Fruit fly (Drosophila melanogaster) whole organism, embryonic: ENCODE results near the gene Osi10a.

Source experiments
- Atf-2 ChIP-seq: fragments of 200-800 bp; sonication (Bioruptor generic); optimal IDR thresholded peaks from 2 replicates; lab custom pipeline; 2016; ENCODE audit warnings: missing biosample characterization, missing genetic modification characterization
- CG10274 ChIP-seq: fragments of 200-800 bp; sonication (Bioruptor generic); optimal IDR thresholded peaks from 3 replicates; lab custom pipeline; 2017; ENCODE audit warnings: missing biosample characterization, mild to moderate bottlenecking, missing genetic modification characterization
- CG10565 ChIP-seq: fragments of 200-800 bp; sonication (Bioruptor generic); optimal IDR thresholded peaks from 3 replicates; lab custom pipeline; 2016; ENCODE audit warnings: missing biosample characterization, mild to moderate bottlenecking, missing genetic modification characterization
- CG11085 ChIP-seq: fragments of 200-800 bp; sonication (Bioruptor generic); IDR thresholded peaks from 2 replicates; pipeline ENCODE4 v1.3.6; 2022; ENCODE audit warnings: missing biosample characterization, missing genetic modification characterization
- CG11696 ChIP-seq: fragments of 200-800 bp; sonication (Bioruptor generic); IDR thresholded peaks from 2 replicates; pipeline ENCODE4 v1.3.6; 2022; ENCODE audit warnings: missing biosample characterization, missing genetic modification characterization
- CG12299 ChIP-seq: fragments of 200-800 bp; sonication (Bioruptor generic); optimal IDR thresholded peaks from 2 replicates; lab custom pipeline; 2018; ENCODE audit warnings: missing biosample characterization, mild to moderate bottlenecking, missing genetic modification characterization
- CG13287 ChIP-seq: fragments of 200-800 bp; sonication (Bioruptor generic); IDR thresholded peaks from 2 replicates; pipeline ENCODE4 v1.3.6; 2022; ENCODE audit warnings: missing biosample characterization, missing genetic modification characterization; ENCODE audit not compliant: partially characterized antibody
- CG13424 ChIP-seq: fragments of 200-800 bp; sonication (Bioruptor generic); optimal IDR thresholded peaks from 2 replicates; lab custom pipeline; 2019; ENCODE audit warnings: missing biosample characterization, mild to moderate bottlenecking, missing genetic modification characterization, moderate library complexity
- CG13624 ChIP-seq: fragments of 200-800 bp; sonication (Bioruptor generic); optimal IDR thresholded peaks from 2 replicates; lab custom pipeline; 2016; ENCODE audit warnings: missing biosample characterization, missing genetic modification characterization
- CG13775 ChIP-seq: fragments of 200-800 bp; sonication (Bioruptor generic); optimal IDR thresholded peaks from 3 replicates; lab custom pipeline; 2017; ENCODE audit warnings: missing biosample characterization, mild to moderate bottlenecking, missing genetic modification characterization
- CG14014 ChIP-seq: fragments of 200-800 bp; sonication (Bioruptor generic); IDR thresholded peaks from 2 replicates; pipeline ENCODE4 v1.3.6; 2022; ENCODE audit warnings: missing biosample characterization, missing genetic modification characterization
- CG16815 ChIP-seq: fragments of 200-800 bp; sonication (Bioruptor generic); optimal IDR thresholded peaks from 3 replicates; lab custom pipeline; 2017; ENCODE audit warnings: missing biosample characterization, mild to moderate bottlenecking, missing genetic modification characterization
- CG17186 ChIP-seq: fragments of 200-800 bp; sonication (Bioruptor generic); optimal IDR thresholded peaks from 3 replicates; lab custom pipeline; 2017; ENCODE audit warnings: missing biosample characterization, missing genetic modification reagents, missing genetic modification characterization
- CG17802 ChIP-seq: fragments of 200-800 bp; sonication (Bioruptor generic); optimal IDR thresholded peaks from 2 replicates; lab custom pipeline; 2018; ENCODE audit warnings: missing biosample characterization, mild to moderate bottlenecking, missing genetic modification characterization, moderate library complexity
- CG2889 ChIP-seq: fragments of 200-800 bp; sonication (Bioruptor generic); IDR thresholded peaks from 3 replicates; pipeline ENCODE4 v1.3.6; 2022; ENCODE audit warnings: missing biosample characterization, missing genetic modification characterization
- CG3726 ChIP-seq: fragments of 200-800 bp; sonication (Bioruptor generic); IDR thresholded peaks from 3 replicates; pipeline ENCODE4, ENCODE4 v1.3.6; 2022; ENCODE audit warnings: missing biosample characterization, missing genetic modification characterization
- CG4328 ChIP-seq: fragments of 200-800 bp; sonication (Bioruptor generic); optimal IDR thresholded peaks from 3 replicates; lab custom pipeline; 2017; ENCODE audit warnings: missing biosample characterization, missing genetic modification reagents, missing genetic modification characterization
- CG4854 ChIP-seq: fragments of 200-800 bp; sonication (Bioruptor generic); optimal IDR thresholded peaks from 2 replicates; lab custom pipeline; 2016; ENCODE audit warnings: missing biosample characterization, missing genetic modification characterization, inconsistent platforms
- CG6683 ChIP-seq: fragments of 200-800 bp; sonication (Bioruptor generic); optimal IDR thresholded peaks from 2 replicates; lab custom pipeline; 2017; ENCODE audit warnings: missing biosample characterization, mild to moderate bottlenecking, missing genetic modification characterization, missing genetic modification reagents
- CG6854 ChIP-seq: fragments of 200-800 bp; sonication (Bioruptor generic); optimal IDR thresholded peaks from 3 replicates; lab custom pipeline; 2017; ENCODE audit warnings: missing biosample characterization, mild to moderate bottlenecking, missing genetic modification characterization
- CG8281 ChIP-seq: fragments of 200-800 bp; sonication (Bioruptor generic); optimal IDR thresholded peaks from 2 replicates; lab custom pipeline; 2018; ENCODE audit warnings: missing biosample characterization, mild to moderate bottlenecking, missing genetic modification characterization, moderate library complexity
- Deaf1 ChIP-seq: fragments of 200-800 bp; optimal IDR thresholded peaks from 3 replicates; lab custom pipeline; 2019; ENCODE audit warnings: missing biosample characterization, mild to moderate bottlenecking, missing genetic modification characterization, moderate library complexity
- Dek ChIP-seq: fragments of 200-800 bp; sonication (Bioruptor generic); optimal IDR thresholded peaks from 3 replicates; lab custom pipeline; 2019; ENCODE audit warnings: missing biosample characterization, mild to moderate bottlenecking, missing genetic modification characterization, moderate library complexity
- E2f2 ChIP-seq: fragments of 200-800 bp; sonication (Bioruptor generic); IDR thresholded peaks from 2 replicates; pipeline ENCODE4 v1.3.6; 2022; ENCODE audit warnings: missing biosample characterization, missing genetic modification characterization
- Ets97D ChIP-seq: fragments of 200-800 bp; sonication (Bioruptor generic); optimal IDR thresholded peaks from 3 replicates; lab custom pipeline; 2016; ENCODE audit warnings: missing biosample characterization, missing genetic modification characterization
- H2.0 ChIP-seq: fragments of 200-800 bp; sonication (Bioruptor generic); IDR thresholded peaks from 2 replicates; pipeline ENCODE4 v1.3.6; 2022; ENCODE audit warnings: missing biosample characterization, missing genetic modification characterization
- Jarid2 ChIP-seq: fragments of 200-800 bp; sonication (Bioruptor generic); optimal IDR thresholded peaks from 3 replicates; lab custom pipeline; 2017; ENCODE audit warnings: mild to moderate bottlenecking, missing biosample characterization, missing genetic modification reagents, missing genetic modification characterization
- Mes4 ChIP-seq: fragments of 200-800 bp; sonication (Bioruptor generic); optimal IDR thresholded peaks from 2 replicates; lab custom pipeline; 2016; ENCODE audit warnings: missing biosample characterization, missing genetic modification characterization
- NC2α ChIP-seq: fragments of 200-800 bp; sonication (Bioruptor generic); optimal IDR thresholded peaks from 2 replicates; lab custom pipeline; 2016; ENCODE audit warnings: missing biosample characterization, missing genetic modification characterization
- NFAT ChIP-seq: fragments of 200-800 bp; sonication (Bioruptor generic); IDR thresholded peaks from 2 replicates; pipeline ENCODE4 v1.3.6; 2022; ENCODE audit warnings: missing biosample characterization, missing genetic modification characterization
- Pdp1 ChIP-seq, 2 experiments: fragments of 200-800 bp; sonication (Bioruptor generic); optimal IDR thresholded peaks; 3 replicates each; lab custom pipeline; 2016; ENCODE audit warnings: missing biosample characterization in 2 of 2, missing genetic modification characterization in 2 of 2, mild to moderate bottlenecking in 1 of 2, moderate library complexity in 1 of 2
- Ssrp ChIP-seq: fragments of 200-800 bp; sonication (Bioruptor generic); optimal IDR thresholded peaks from 2 replicates; lab custom pipeline; 2018; ENCODE audit warnings: missing biosample characterization, mild to moderate bottlenecking, missing genetic modification characterization, moderate library complexity
- Usf ChIP-seq: fragments of 200-800 bp; sonication (Bioruptor generic); optimal IDR thresholded peaks from 2 replicates; lab custom pipeline; 2017; ENCODE audit warnings: missing genotype, missing biosample characterization, missing genetic modification characterization
- amos ChIP-seq: fragments of 200-800 bp; sonication (Bioruptor generic); IDR thresholded peaks from 2 replicates; pipeline ENCODE4 v1.3.6; 2022; ENCODE audit warnings: missing biosample characterization, missing genetic modification characterization; ENCODE audit not compliant: partially characterized antibody
- bowl ChIP-seq: fragments of 200-800 bp; sonication (Bioruptor generic); IDR thresholded peaks from 2 replicates; pipeline ENCODE4 v1.3.6; 2022; ENCODE audit warnings: missing biosample characterization, missing genetic modification characterization
- cato ChIP-seq: fragments of 200-800 bp; sonication (Bioruptor generic); optimal IDR thresholded peaks from 2 replicates; lab custom pipeline; 2016; ENCODE audit warnings: missing biosample characterization, missing genetic modification characterization, borderline replicate concordance
- dmrt11E ChIP-seq: fragments of 200-800 bp; sonication (Bioruptor generic); optimal IDR thresholded peaks from 3 replicates; lab custom pipeline; 2018; ENCODE audit warnings: missing biosample characterization, mild to moderate bottlenecking, missing genetic modification characterization, moderate library complexity
- dpn ChIP-seq, 2 experiments: fragments of 200-800 bp; sonication (Bioruptor generic); optimal IDR thresholded peaks; 3 replicates each; lab custom pipeline; 2016; ENCODE audit warnings: missing biosample characterization in 2 of 2, missing genetic modification characterization in 2 of 2
- gcm2 ChIP-seq: fragments of 200-800 bp; sonication (Bioruptor generic); optimal IDR thresholded peaks from 2 replicates; lab custom pipeline; 2016; ENCODE audit warnings: missing biosample characterization, missing genetic modification characterization
- gro ChIP-seq: fragments of 200-800 bp; sonication (Bioruptor generic); optimal IDR thresholded peaks from 2 replicates; lab custom pipeline; 2016; ENCODE audit warnings: missing biosample characterization, missing genetic modification characterization
- gsb ChIP-seq: fragments of 200-800 bp; sonication (Bioruptor generic); IDR thresholded peaks from 2 replicates; pipeline ENCODE4 v1.3.6; 2022; ENCODE audit warnings: missing biosample characterization, missing genetic modification characterization
- hbn ChIP-seq: fragments of 200-800 bp; sonication (Bioruptor generic); IDR thresholded peaks from 2 replicates; pipeline ENCODE4 v1.3.6; 2022; ENCODE audit warnings: missing biosample characterization, missing genetic modification characterization; ENCODE audit not compliant: partially characterized antibody
- insv ChIP-seq, 2 experiments: fragments of 200-800 bp; sonication (Bioruptor generic); optimal IDR thresholded peaks; 3 replicates each; lab custom pipeline; 2016 to 2018; ENCODE audit warnings: missing biosample characterization in 2 of 2, missing genetic modification characterization in 2 of 2
- lbe ChIP-seq: fragments of 200-800 bp; sonication (Bioruptor generic); optimal IDR thresholded peaks from 2 replicates; lab custom pipeline; 2016; ENCODE audit warnings: missing biosample characterization, mild to moderate bottlenecking, missing genetic modification characterization
- lmd ChIP-seq: fragments of 200-800 bp; sonication (Bioruptor generic); IDR thresholded peaks from 2 replicates; pipeline ENCODE4 v1.3.6; 2022; ENCODE audit warnings: missing biosample characterization, missing genetic modification characterization
- nerfin-1 ChIP-seq: fragments of 200-800 bp; sonication (Bioruptor generic); optimal IDR thresholded peaks from 3 replicates; lab custom pipeline; 2019; ENCODE audit warnings: missing biosample characterization, mild to moderate bottlenecking, missing genetic modification characterization, moderate library complexity
- peb ChIP-seq: fragments of 200-800 bp; sonication (Bioruptor generic); IDR thresholded peaks from 2 replicates; pipeline ENCODE4 v1.3.6; 2022; ENCODE audit warnings: missing biosample characterization, missing genetic modification characterization
- pnt ChIP-seq: fragments of 200-800 bp; sonication (Bioruptor generic); optimal IDR thresholded peaks from 3 replicates; lab custom pipeline; 2016; ENCODE audit warnings: missing biosample characterization, missing genetic modification characterization
- psq ChIP-seq: fragments of 200-800 bp; sonication (Bioruptor generic); optimal IDR thresholded peaks from 2 replicates; lab custom pipeline; 2017; ENCODE audit warnings: missing biosample characterization, missing genetic modification characterization
- rib ChIP-seq: fragments of 200-800 bp; sonication (Bioruptor generic); IDR thresholded peaks from 2 replicates; pipeline ENCODE4 v1.3.6; 2022; ENCODE audit warnings: missing biosample characterization, missing genetic modification characterization
- shn ChIP-seq: fragments of 200-800 bp; sonication (Bioruptor generic); optimal IDR thresholded peaks from 3 replicates; lab custom pipeline; 2016; ENCODE audit warnings: missing biosample characterization, missing genetic modification characterization
- yki ChIP-seq: fragments of >200 bp; optimal IDR thresholded peaks from 3 replicates; lab custom pipeline; 2018

Osi10a gene

DNA sequence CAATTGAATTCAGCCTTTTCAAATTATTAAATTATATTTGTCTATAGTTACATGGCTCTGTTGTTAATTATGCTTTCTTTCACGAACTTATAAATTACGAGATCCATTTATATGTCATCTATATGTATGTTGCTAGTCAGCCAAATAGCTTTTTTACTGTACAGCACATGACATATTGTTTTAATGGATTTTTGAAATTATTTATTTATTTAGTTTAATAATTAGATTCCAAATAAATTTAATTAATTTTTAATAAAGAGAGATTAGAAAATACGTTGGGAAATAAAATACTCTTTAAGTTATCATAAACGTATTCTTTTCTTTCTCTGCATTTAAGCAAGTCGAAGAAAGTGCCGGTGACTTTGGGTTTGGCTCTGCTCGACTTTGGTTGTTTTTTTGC is 22.5 kb upstream of the Osi10a start (continued):
- TF ChIP-seq CG4854, result no peak
- no peak for TF ChIP-seq CG6854 (GFP tag; lab: Kevin White, UChicago)
- no peak for TF ChIP-seq gsb (GFP tag; lab: Robert Waterston, UW)
- TF ChIP-seq CG13775 (GFP tag; lab: Kevin White, UChicago), result no peak
- no peak for TF ChIP-seq lbe (GFP tag; lab: Kevin White, UChicago)
- no peak for TF ChIP-seq NC2α (GFP tag; lab: Kevin White, UChicago)
- no peak for TF ChIP-seq psq (GFP tag; lab: Kevin White, UChicago)
- no peak for TF ChIP-seq CG12299 (tag; lab: Kevin White, UChicago)
- TF ChIP-seq H2.0 (GFP tag; lab: Robert Waterston, UW), result no peak
- no peak for TF ChIP-seq CG13624 (GFP tag; lab: Kevin White, UChicago)
- no peak for TF ChIP-seq Usf (GFP tag; lab: Kevin White, UChicago)
- no peak for TF ChIP-seq pnt (GFP tag; lab: Kevin White, UChicago)
- no peak for TF ChIP-seq CG3726 (GFP tag; lab: Robert Waterston, UW)
- TF ChIP-seq hbn, result no peak
- peak; percentile 65 for TF ChIP-seq Ssrp (tag; lab: Kevin White, UChicago)
- TF ChIP-seq CG2889 (GFP tag; lab: Robert Waterston, UW), result no peak
- TF ChIP-seq insv (GFP tag; optimal IDR thresholded peaks at IDR 0.05; lab: Kevin White, UChicago), result no peak
- TF ChIP-seq CG4328, result no peak
- TF ChIP-seq rib, result no peak
- no peak for TF ChIP-seq yki
- no peak for TF ChIP-seq CG17186
- no peak for TF ChIP-seq dmrt11E
- no peak for TF ChIP-seq bowl
- no peak for TF ChIP-seq CG16815
- no peak for TF ChIP-seq amos
- no peak for TF ChIP-seq Dek (tag; lab: Kevin White, UChicago)
- TF ChIP-seq CG11696 (GFP tag; lab: Robert Waterston, UW), result no peak
- TF ChIP-seq Jarid2 (GFP tag; lab: Kevin White, UChicago), result no peak
- TF ChIP-seq dpn (GFP tag; optimal IDR thresholded peaks at IDR 0.05; lab: Kevin White, UChicago), result no peak
- TF ChIP-seq cato (GFP tag; lab: Kevin White, UChicago), result no peak
- peak; percentile 52 for TF ChIP-seq CG13424 (tag; lab: Kevin White, UChicago)
- TF ChIP-seq CG10565, result no peak
- TF ChIP-seq NFAT (GFP tag; lab: Robert Waterston, UW), result no peak
- TF ChIP-seq Ets97D, result no peak
- TF ChIP-seq CG14014 (GFP tag; lab: Robert Waterston, UW), result no peak
- TF ChIP-seq Pdp1 (GFP tag; optimal IDR thresholded peaks at IDR 0.05; lab: Kevin White, UChicago), result no peak
- no peak for TF ChIP-seq CG10274 (GFP tag; lab: Kevin White, UChicago)
- TF ChIP-seq gro (GFP tag; lab: Kevin White, UChicago), result no peak
- TF ChIP-seq CG17802 (tag; lab: Kevin White, UChicago), result no peak
- no peak for TF ChIP-seq CG11085 (GFP tag; lab: Robert Waterston, UW)
- no peak for TF ChIP-seq Atf-2 (GFP tag; lab: Kevin White, UChicago)
- TF ChIP-seq CG13287, result no peak
- no peak for TF ChIP-seq lmd (GFP tag; lab: Robert Waterston, UW)
- TF ChIP-seq Mes4 (GFP tag; lab: Kevin White, UChicago), result no peak
- no peak for TF ChIP-seq CG6683 (GFP tag; lab: Kevin White, UChicago)
- no peak for TF ChIP-seq CG8281 (tag; lab: Kevin White, UChicago)
- no peak for TF ChIP-seq gcm2 (GFP tag; lab: Kevin White, UChicago)
- TF ChIP-seq nerfin-1 (tag; lab: Kevin White, UChicago), result peak; percentile 16
- TF ChIP-seq shn (GFP tag; lab: Kevin White, UChicago), result no peak
- no peak for TF ChIP-seq peb
- TF ChIP-seq E2f2, result no peak
- no peak for TF ChIP-seq Deaf1 (tag; lab: Kevin White, UChicago)
